Worm (Caenorhabditis elegans) whole organism, mixed stage, embryonic: ENCODE measurements around the gene T08B6.1.

Experiments
- M03D4.4 ChIP-seq: sonication (generic microtip); optimal IDR thresholded peaks from 2 replicates; lab custom pipeline; 2017; ENCODE audit warnings: mild to moderate bottlenecking, missing genetic modification characterization, missing compliant biosample characterization
- bed-3 ChIP-seq: fragments of 200-800 bp; sonication (Bioruptor generic); optimal IDR thresholded peaks from 3 replicates; lab custom pipeline; 2018; ENCODE audit warnings: mild to moderate bottlenecking, missing genetic modification characterization, moderate library complexity, missing compliant biosample characterization
- blmp-1 ChIP-seq: fragments of 150-350 bp; optimal IDR thresholded peaks from 2 replicates; lab custom pipeline; 2014; ENCODE audit warnings: missing biosample characterization, missing genetic modification characterization
- ceh-39 ChIP-seq: fragments of 150-350 bp; optimal IDR thresholded peaks from 2 replicates; lab custom pipeline; 2014; ENCODE audit warnings: missing biosample characterization, missing genetic modification characterization
- ceh-83 ChIP-seq: fragments of 200-800 bp; sonication (Bioruptor generic); optimal IDR thresholded peaks from 2 replicates; lab custom pipeline; 2018; ENCODE audit warnings: mild to moderate bottlenecking, missing genetic modification characterization, missing compliant biosample characterization
- ces-1 ChIP-seq: fragments of 150-350 bp; optimal IDR thresholded peaks from 2 replicates; lab custom pipeline; 2014; ENCODE audit warnings: missing biosample characterization, missing genetic modification reagents, missing genetic modification characterization
- cnd-1 ChIP-seq: fragments of 200-800 bp; sonication (Bioruptor generic); optimal IDR thresholded peaks from 2 replicates; lab custom pipeline; 2018; ENCODE audit warnings: mild to moderate bottlenecking, missing genetic modification characterization, missing compliant biosample characterization
- drap-1 ChIP-seq: fragments of 200-800 bp; sonication (Bioruptor generic); optimal IDR thresholded peaks from 3 replicates; lab custom pipeline; 2018; ENCODE audit warnings: mild to moderate bottlenecking, missing genetic modification characterization, missing compliant biosample characterization
- elt-1 ChIP-seq: sonication (generic microtip); optimal IDR thresholded peaks from 2 replicates; lab custom pipeline; 2017; ENCODE audit warnings: missing genetic modification characterization, mild to moderate bottlenecking, missing compliant biosample characterization, antibody characterized with exemption, moderate library complexity, borderline replicate concordance; ENCODE audit not compliant: insufficient read depth
- elt-3 ChIP-seq: fragments of 150-350 bp; optimal IDR thresholded peaks from 2 replicates; lab custom pipeline; 2014; ENCODE audit warnings: missing biosample characterization, missing genetic modification characterization
- flh-1 ChIP-seq: fragments of 200-800 bp; sonication (Bioruptor generic); optimal IDR thresholded peaks from 2 replicates; lab custom pipeline; 2018; ENCODE audit warnings: mild to moderate bottlenecking, missing genetic modification characterization, moderate library complexity, missing compliant biosample characterization
- ham-2 ChIP-seq: fragments of 200-800 bp; sonication (Bioruptor generic); optimal IDR thresholded peaks from 2 replicates; lab custom pipeline; 2018; ENCODE audit warnings: mild to moderate bottlenecking, missing genetic modification characterization, missing compliant biosample characterization
- hlh-1 ChIP-seq: fragments of 150-350 bp; optimal IDR thresholded peaks from 2 replicates; lab custom pipeline; 2014; ENCODE audit warnings: missing biosample characterization, missing genetic modification reagents, missing genetic modification characterization
- lin-32 ChIP-seq: fragments of 200-800 bp; sonication (Bioruptor generic); optimal IDR thresholded peaks from 2 replicates; lab custom pipeline; 2018; ENCODE audit warnings: mild to moderate bottlenecking, missing genetic modification characterization, missing compliant biosample characterization
- lsy-2 ChIP-seq: fragments of 150-350 bp; optimal IDR thresholded peaks from 2 replicates; lab custom pipeline; 2014; ENCODE audit warnings: missing biosample characterization, missing genetic modification characterization
- mab-5 ChIP-seq: fragments of 150-350 bp; optimal IDR thresholded peaks from 2 replicates; lab custom pipeline; 2014; ENCODE audit warnings: missing biosample characterization, missing genetic modification characterization
- mls-2 ChIP-seq: sonication (generic microtip); optimal IDR thresholded peaks from 2 replicates; lab custom pipeline; 2016; ENCODE audit warnings: mild to moderate bottlenecking, missing genetic modification characterization, moderate library complexity, missing compliant biosample characterization
- nhr-12 ChIP-seq: fragments of 150-350 bp; optimal IDR thresholded peaks from 2 replicates; lab custom pipeline; 2014; ENCODE audit warnings: missing biosample characterization, missing genetic modification characterization
- nhr-2 ChIP-seq: fragments of 150-350 bp; optimal IDR thresholded peaks from 2 replicates; lab custom pipeline; 2014; ENCODE audit warnings: missing biosample characterization, missing genetic modification characterization
- nhr-237 ChIP-seq: fragments of 150-350 bp; optimal IDR thresholded peaks from 2 replicates; lab custom pipeline; 2014; ENCODE audit warnings: missing biosample characterization, missing genetic modification characterization
- nhr-28 ChIP-seq: fragments of 150-350 bp; optimal IDR thresholded peaks from 2 replicates; lab custom pipeline; 2014; ENCODE audit warnings: missing biosample characterization, missing genetic modification characterization
- nhr-76 ChIP-seq: sonication (generic microtip); optimal IDR thresholded peaks from 2 replicates; lab custom pipeline; 2017; ENCODE audit warnings: missing biosample characterization, missing genetic modification characterization
- pha-4 ChIP-seq: fragments of 150-350 bp; optimal IDR thresholded peaks from 2 replicates; lab custom pipeline; 2018; ENCODE audit warnings: missing biosample characterization, missing genetic modification reagents, missing genetic modification characterization
- sem-2 ChIP-seq: fragments of 200-800 bp; sonication (Bioruptor generic); optimal IDR thresholded peaks from 2 replicates; lab custom pipeline; 2018; ENCODE audit warnings: mild to moderate bottlenecking, missing genetic modification characterization, missing compliant biosample characterization
- snpc-4 ChIP-seq: fragments of 150-350 bp; optimal IDR thresholded peaks from 2 replicates; lab custom pipeline; 2014; ENCODE audit warnings: missing biosample characterization, missing genetic modification characterization
- sptf-1 ChIP-seq: sonication (generic microtip); optimal IDR thresholded peaks from 2 replicates; lab custom pipeline; 2017; ENCODE audit warnings: mild to moderate bottlenecking, missing genetic modification characterization, moderate library complexity, missing compliant biosample characterization
- tbx-8 ChIP-seq: fragments of 200-800 bp; sonication (Bioruptor generic); optimal IDR thresholded peaks from 2 replicates; lab custom pipeline; 2018; ENCODE audit warnings: mild to moderate bottlenecking, missing genetic modification characterization, moderate library complexity, missing compliant biosample characterization
- unc-120 ChIP-seq: sonication (generic microtip); optimal IDR thresholded peaks from 2 replicates; lab custom pipeline; 2017; ENCODE audit warnings: missing genetic modification characterization, missing compliant biosample characterization; ENCODE audit not compliant: poor library complexity, severe bottlenecking
- unc-39 ChIP-seq: fragments of 150-350 bp; optimal IDR thresholded peaks from 2 replicates; lab custom pipeline; 2014; ENCODE audit warnings: missing biosample characterization, missing genetic modification characterization
- unc-62 ChIP-seq: fragments of 150-350 bp; optimal IDR thresholded peaks from 2 replicates; lab custom pipeline; 2014; ENCODE audit warnings: missing biosample characterization, missing genetic modification reagents, missing genetic modification characterization
- ztf-11 ChIP-seq: fragments of 150-350 bp; optimal IDR thresholded peaks from 2 replicates; lab custom pipeline; 2014; ENCODE audit warnings: missing biosample characterization, missing genetic modification characterization

The T08B6.1 gene

ce11 chrIV:4887258-4887657 lies at the start of gene T08B6.1:
Gene T08B6.1, minus strand, starts transcription at chrIV:4887358.
- no peak for TF ChIP-seq elt-1 (tag; lab: Kevin White, UChicago)
- TF ChIP-seq drap-1 (GFP tag; lab: Kevin White, UChicago) = no peak
- no peak for TF ChIP-seq lsy-2 (tag; lab: Kevin White, UChicago)
- no peak for TF ChIP-seq ham-2 (GFP tag; lab: Kevin White, UChicago)
- TF ChIP-seq unc-120 (tag; lab: Kevin White, UChicago) = no peak
- TF ChIP-seq nhr-28 (tag; lab: Kevin White, UChicago) = no peak
- TF ChIP-seq ceh-39 (tag; lab: Kevin White, UChicago) = no peak
- TF ChIP-seq nhr-2 (tag; lab: Kevin White, UChicago) = no peak
- no peak for TF ChIP-seq pha-4 (tag; lab: Kevin White, UChicago)
- no peak for TF ChIP-seq cnd-1 (tag; lab: Kevin White, UChicago)
- no peak for TF ChIP-seq ztf-11 (tag; lab: Kevin White, UChicago)
- TF ChIP-seq nhr-76 = no peak
- no peak for TF ChIP-seq elt-3 (tag; lab: Kevin White, UChicago)
- no peak for TF ChIP-seq tbx-8 (GFP tag; lab: Kevin White, UChicago)
- TF ChIP-seq unc-62 (GFP tag; lab: Kevin White, UChicago) = no peak
- no peak for TF ChIP-seq nhr-237
- no peak for TF ChIP-seq lin-32
- TF ChIP-seq bed-3 (GFP tag; lab: Kevin White, UChicago) = no peak
- no peak for TF ChIP-seq mls-2 (tag; lab: Kevin White, UChicago)
- TF ChIP-seq flh-1 (GFP tag; lab: Kevin White, UChicago) = no peak

DNA sequence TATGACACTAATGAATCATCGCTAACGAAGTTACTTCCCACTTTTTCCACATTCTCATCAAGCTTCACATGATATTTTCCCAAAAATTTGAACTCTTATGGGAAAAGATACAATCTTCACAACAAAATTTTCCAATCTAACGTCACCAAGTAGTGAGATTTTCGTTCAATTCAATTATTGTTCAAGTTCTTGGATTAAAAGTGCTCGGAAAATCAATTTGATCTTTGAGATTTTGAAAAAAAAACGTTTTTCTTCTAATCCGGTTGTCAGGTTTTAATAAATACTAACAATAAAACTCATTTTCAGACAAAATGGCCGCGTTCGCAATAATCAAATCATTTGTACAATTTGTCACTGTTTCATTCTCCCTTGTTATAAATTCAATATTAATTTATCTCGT lies 46.9 kb upstream of the T08B6.1 start, which contains the start of gene str-153:
TSS of gene str-153 (plus strand) at position 301 of the 400 bp plus-strand sequence.
- TF ChIP-seq nhr-2 (tag; lab: Kevin White, UChicago) (no peak), nhr-28 (tag; lab: Kevin White, UChicago) (no peak), cnd-1 (tag; lab: Kevin White, UChicago) (no peak), hlh-1 (tag; lab: Kevin White, UChicago) (no peak), ham-2 (GFP tag; lab: Kevin White, UChicago) (no peak), ceh-39 (tag; lab: Kevin White, UChicago) (no peak), ces-1 (GFP tag; lab: Kevin White, UChicago) (no peak), drap-1 (GFP tag; lab: Kevin White, UChicago) (no peak)

DNA sequence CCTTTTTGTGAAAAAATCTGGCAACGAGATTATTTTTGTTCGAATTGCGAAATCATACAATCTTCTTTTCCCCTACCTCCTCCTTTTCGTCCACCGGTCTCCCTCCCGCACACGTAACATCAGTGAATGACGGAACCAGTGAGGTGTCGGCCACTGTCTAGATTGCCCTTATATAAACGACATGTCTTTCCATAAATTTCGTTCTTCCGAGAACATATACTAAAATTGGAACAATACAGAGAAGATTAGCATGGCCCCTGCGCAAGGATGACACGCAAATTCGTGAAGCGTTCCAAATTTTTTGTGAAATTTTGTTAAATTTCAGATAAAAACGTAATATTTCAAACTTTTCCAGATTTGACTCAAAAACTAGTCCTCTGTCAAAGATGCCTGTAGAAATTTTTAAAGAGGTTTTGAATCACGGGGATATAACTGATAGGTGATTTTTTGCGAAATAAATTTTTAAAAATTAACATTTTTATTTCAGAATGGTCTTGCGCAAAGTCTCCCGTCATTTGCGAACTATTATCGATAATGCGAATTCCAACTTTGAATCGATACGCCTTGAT lies 43.7 kb upstream of the T08B6.1 start:
- no peak for TF ChIP-seq nhr-76
- no peak for TF ChIP-seq elt-3 (tag; lab: Kevin White, UChicago)
- TF ChIP-seq ztf-11 (tag; lab: Kevin White, UChicago) = no peak
- no peak for TF ChIP-seq M03D4.4
- no peak for TF ChIP-seq nhr-2 (tag; lab: Kevin White, UChicago)
- TF ChIP-seq mls-2 (tag; lab: Kevin White, UChicago) = no peak
- no peak for TF ChIP-seq bed-3 (GFP tag; lab: Kevin White, UChicago)
- TF ChIP-seq elt-1 (tag; lab: Kevin White, UChicago) = no peak

DNA sequence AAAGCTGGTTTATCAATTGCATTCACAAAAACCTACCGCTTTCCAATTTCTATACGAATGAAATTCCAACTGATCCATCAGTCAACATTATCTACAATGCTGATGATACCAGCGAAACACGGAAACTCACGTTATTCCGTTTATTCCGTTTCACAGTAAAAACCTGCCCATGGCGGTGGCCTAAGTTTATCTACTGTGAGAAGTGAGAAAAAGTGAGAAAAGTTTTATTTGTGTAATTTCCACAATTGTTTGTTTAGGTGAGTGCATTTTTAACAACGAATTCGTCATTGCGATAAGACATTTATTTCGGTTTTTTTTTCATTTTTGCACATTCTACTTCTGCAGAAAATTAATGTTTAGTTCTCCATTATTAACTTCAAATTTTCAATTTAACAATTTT lies 42.9 kb upstream of the T08B6.1 start, which contains the start of gene Y9C9A.8:
TSS of gene Y9C9A.8 (plus strand) at position 301 of the 400 bp plus-strand sequence.
- no peak for TF ChIP-seq drap-1 (GFP tag; lab: Kevin White, UChicago)
- no peak for TF ChIP-seq pha-4 (tag; lab: Kevin White, UChicago)
- TF ChIP-seq nhr-76 = no peak
- no peak for TF ChIP-seq elt-1 (tag; lab: Kevin White, UChicago)
- TF ChIP-seq ceh-83 = no peak
- TF ChIP-seq, all 35 proteins: peak for 0

ce11 chrIV:4917774-4918173 lies 30.6 kb upstream of the T08B6.1 start, which contains the start of gene str-158:
Gene str-158, plus strand, starts transcription at chrIV:4918074.
- TF ChIP-seq snpc-4 (tag; lab: Kevin White, UChicago) (no peak), lin-32 (no peak), sem-2 (GFP tag; lab: Kevin White, UChicago) (no peak), mab-5 (tag; lab: Kevin White, UChicago) (no peak), sptf-1 (no peak), tbx-8 (GFP tag; lab: Kevin White, UChicago) (no peak), unc-62 (GFP tag; lab: Kevin White, UChicago) (no peak), ceh-39 (tag; lab: Kevin White, UChicago) (no peak), blmp-1 (no peak), ces-1 (GFP tag; lab: Kevin White, UChicago) (no peak), nhr-76 (no peak), nhr-12 (tag; lab: Kevin White, UChicago) (no peak), unc-39 (tag; lab: Kevin White, UChicago) (no peak), nhr-237 (no peak), nhr-28 (tag; lab: Kevin White, UChicago) (no peak), nhr-2 (tag; lab: Kevin White, UChicago) (no peak)
- TF ChIP-seq, all 35 proteins: peak for 0
